Fruit fly (Drosophila melanogaster): ENCODE data around the gene CG9338.
A peak's percentile ranks its signal among the peaks of the same experiment; 100 is the strongest.

Gene CG9338

DNA sequence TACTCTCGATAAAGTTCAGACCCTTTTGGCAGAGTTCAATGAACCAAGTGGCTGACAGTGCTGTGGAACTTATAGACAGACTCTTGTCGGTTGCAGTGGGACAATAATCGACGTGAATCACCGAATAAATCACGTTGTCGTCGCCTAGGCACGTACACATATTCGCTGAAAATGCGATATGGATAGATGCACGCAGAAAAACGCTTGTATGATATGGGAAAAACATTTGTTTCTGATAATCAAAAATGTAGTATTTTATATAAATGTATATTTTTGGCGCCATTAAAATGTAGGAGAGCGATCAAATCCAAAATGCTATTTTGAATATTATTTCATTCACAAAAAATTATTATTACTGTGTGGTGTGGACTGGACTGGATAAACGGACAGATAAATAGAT is 50.2 kb downstream of the CG9338 start (continued):
- TF ChIP-seq CG3919 (GFP tag; optimal IDR thresholded peaks at IDR 0.05) (peak; percentile 71), vri (GFP tag; optimal IDR thresholded peaks at IDR 0.05) (no peak), CG1621 (tag; optimal IDR thresholded peaks at IDR 0.05) (peak; percentile 46), Sox15 (GFP tag; optimal IDR thresholded peaks at IDR 0.05) (no peak), CG3032 (tag; optimal IDR thresholded peaks at IDR 0.05) (peak; percentile 66), CG7368 (GFP tag; optimal IDR thresholded peaks at IDR 0.05) (no peak), CG16779 (tag; optimal IDR thresholded peaks at IDR 0.05) (no peak), Blimp-1 (GFP tag; optimal IDR thresholded peaks at IDR 0.05) (no peak), CG10631 (GFP tag; optimal IDR thresholded peaks at IDR 0.05) (peak; percentile 70), dsx (GFP tag; optimal IDR thresholded peaks at IDR 0.05; ENCODE audit: poor library complexity, severe bottlenecking) (peak; percentile 59), eg (GFP tag; IDR thresholded peaks at IDR 0.05) (peak; percentile 88), CG6854 (GFP tag; optimal IDR thresholded peaks at IDR 0.05) (no peak), Hr38 (GFP tag; optimal IDR thresholded peaks at IDR 0.05) (no peak), Sox14 (GFP tag; optimal IDR thresholded peaks at IDR 0.05) (peak; percentile 53), Gug (GFP tag; IDR thresholded peaks at IDR 0.05) (peak; percentile 81), cyc (GFP tag; optimal IDR thresholded peaks at IDR 0.05) (peak; percentile 30), Sox102F (GFP tag; optimal IDR thresholded peaks at IDR 0.05) (peak; percentile 43), fkh (GFP tag; optimal IDR thresholded peaks at IDR 0.05) (no peak), Smox (GFP tag; optimal IDR thresholded peaks at IDR 0.05) (peak; percentile 59), Ets96B (tag; optimal IDR thresholded peaks at IDR 0.05) (peak; percentile 77), CG8319 (GFP tag; optimal IDR thresholded peaks at IDR 0.05) (no peak), CG34406 (GFP tag; optimal IDR thresholded peaks at IDR 0.05) (peak; percentile 54), acj6 (GFP tag; optimal IDR thresholded peaks at IDR 0.05) (peak; percentile 65), esn (GFP tag; optimal IDR thresholded peaks at IDR 0.05) (peak; percentile 48), achi (GFP tag; optimal IDR thresholded peaks at IDR 0.05) (peak; percentile 73)

DNA sequence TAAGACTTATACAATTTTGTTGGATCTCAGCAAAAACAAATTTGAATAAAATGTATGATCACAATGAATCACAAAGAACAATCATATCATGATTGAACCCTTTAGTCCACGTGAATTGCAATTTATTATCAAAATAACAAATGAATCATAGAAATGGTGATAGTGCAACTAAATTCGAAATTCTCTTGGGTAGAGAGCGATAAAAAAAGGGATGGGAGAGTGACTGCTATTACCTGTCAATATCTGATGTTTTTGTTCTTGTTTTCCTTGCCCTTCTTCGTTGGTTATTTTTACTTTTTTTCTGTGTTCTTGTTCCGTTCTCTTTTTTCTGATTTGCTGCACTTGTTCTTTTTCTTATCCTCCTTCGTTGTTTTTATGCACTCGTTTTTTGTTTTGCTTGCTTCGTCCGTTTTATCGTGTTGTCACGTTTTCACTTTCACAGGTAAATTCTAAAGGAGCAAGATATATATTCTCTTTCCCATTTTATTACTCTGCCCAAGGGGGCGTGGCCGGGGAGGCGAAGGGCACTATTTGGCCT is 51.7 kb downstream of the CG9338 start:
- TF ChIP-seq pdm3 (GFP tag; optimal IDR thresholded peaks at IDR 0.05) (no peak), CG10669 (GFP tag; optimal IDR thresholded peaks at IDR 0.05) (peak; percentile 68), fkh (GFP tag; optimal IDR thresholded peaks at IDR 0.05) (no peak), Lpt (GFP tag; optimal IDR thresholded peaks at IDR 0.05) (no peak), Ets96B (tag; optimal IDR thresholded peaks at IDR 0.05) (peak; percentile 76), net (GFP tag; optimal IDR thresholded peaks at IDR 0.05) (no peak), ss (GFP tag; optimal IDR thresholded peaks at IDR 0.05) (peak; percentile 85), cyc (GFP tag; optimal IDR thresholded peaks at IDR 0.05) (no peak), OdsH (GFP tag; optimal IDR thresholded peaks at IDR 0.05) (no peak), CG1621 (tag; optimal IDR thresholded peaks at IDR 0.05) (peak; percentile 75), Ets21C (GFP tag; optimal IDR thresholded peaks at IDR 0.05) (no peak), fd85E (GFP tag; optimal IDR thresholded peaks at IDR 0.05) (no peak), acj6 (GFP tag; optimal IDR thresholded peaks at IDR 0.05) (no peak), CG11902 (GFP tag; optimal IDR thresholded peaks at IDR 0.05) (no peak), salr (GFP tag; optimal IDR thresholded peaks at IDR 0.05) (peak in 1 of 2 experiments; percentile 21), Eip93F (GFP tag; optimal IDR thresholded peaks at IDR 0.05) (no peak), Blimp-1 (GFP tag; optimal IDR thresholded peaks at IDR 0.05) (peak; percentile 16), dac (GFP tag; optimal IDR thresholded peaks at IDR 0.05) (no peak), CG11294 (GFP tag; IDR thresholded peaks at IDR 0.05) (no peak), CG3919 (GFP tag; optimal IDR thresholded peaks at IDR 0.05) (no peak), Eip75B (GFP tag; optimal IDR thresholded peaks at IDR 0.05) (no peak), CG16779 (tag; optimal IDR thresholded peaks at IDR 0.05) (peak; percentile 4), CG3032 (tag; optimal IDR thresholded peaks at IDR 0.05) (peak; percentile 72), CG6792 (GFP tag; optimal IDR thresholded peaks at IDR 0.05) (no peak), vri (GFP tag; optimal IDR thresholded peaks at IDR 0.05) (no peak), topi (GFP tag; optimal IDR thresholded peaks at IDR 0.05) (no peak), spab (GFP tag; optimal IDR thresholded peaks at IDR 0.05) (peak; percentile 76), esn (GFP tag; optimal IDR thresholded peaks at IDR 0.05) (no peak), achi (GFP tag; optimal IDR thresholded peaks at IDR 0.05) (no peak), dsx (GFP tag; optimal IDR thresholded peaks at IDR 0.05; ENCODE audit: poor library complexity, severe bottlenecking) (peak; percentile 68), Sox14 (GFP tag; optimal IDR thresholded peaks at IDR 0.05) (no peak), CG11762 (GFP tag; optimal IDR thresholded peaks at IDR 0.05; ENCODE audit: insufficient read depth) (no peak), CG10631 (GFP tag; optimal IDR thresholded peaks at IDR 0.05) (no peak), fd59A (GFP tag; optimal IDR thresholded peaks at IDR 0.05) (no peak), Hr4 (GFP tag; optimal IDR thresholded peaks at IDR 0.05) (no peak), Sox15 (GFP tag; optimal IDR thresholded peaks at IDR 0.05) (no peak), Sox102F (GFP tag; optimal IDR thresholded peaks at IDR 0.05) (no peak), CG8632 (GFP tag; optimal IDR thresholded peaks at IDR 0.05) (no peak), CG6854 (GFP tag; optimal IDR thresholded peaks at IDR 0.05) (no peak), CG4318 (GFP tag; optimal IDR thresholded peaks at IDR 0.05) (no peak)
